Fruit fly (Drosophila melanogaster): Measurements from ENCODE around the gene Sras.

Gene Sras

DNA sequence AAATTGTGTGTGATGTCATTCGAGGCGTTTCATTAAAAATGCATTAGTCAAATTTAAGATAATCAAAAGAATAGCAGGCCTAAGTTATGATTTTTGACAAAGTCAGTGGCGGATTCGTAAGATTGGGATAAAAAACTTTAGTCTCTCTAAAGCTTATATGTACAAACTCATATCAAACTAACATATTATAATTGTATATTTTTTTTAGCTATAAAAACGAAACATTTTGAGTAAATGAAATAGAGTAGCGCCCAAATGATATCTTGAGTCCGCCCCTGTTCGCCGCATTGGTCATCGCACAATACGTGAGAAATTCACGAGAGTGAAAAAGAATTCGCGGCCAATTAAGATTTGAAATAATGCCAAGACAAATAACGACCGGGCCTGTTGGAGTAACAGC, 9.2 kb upstream of the Sras start (continued):
- TF ChIP-seq Hand (GFP tag; optimal IDR thresholded peaks at IDR 0.05) = no peak
- no peak for TF ChIP-seq so (GFP tag; IDR thresholded peaks at IDR 0.05)
- no peak for TF ChIP-seq CG4707 (GFP tag; optimal IDR thresholded peaks at IDR 0.05)
- TF ChIP-seq sens-2 (GFP tag; IDR thresholded peaks at IDR 0.05) = no peak
- no peak for TF ChIP-seq Ssrp (tag; optimal IDR thresholded peaks at IDR 0.05)
- TF ChIP-seq CG43689 (GFP tag; IDR thresholded peaks at IDR 0.05) = 0 out of 2 replicates have a peak, but pooled peaks have one; percentile 28
- no peak for TF ChIP-seq nerfin-1 (tag; optimal IDR thresholded peaks at IDR 0.05)
- TF ChIP-seq B-H2 (GFP tag; optimal IDR thresholded peaks at IDR 0.05) = no peak
- peak; percentile 59; the same call in 1 of the 2 replicates for TF ChIP-seq cas (GFP tag; IDR thresholded peaks at IDR 0.05)
- no peak for TF ChIP-seq da (GFP tag; optimal IDR thresholded peaks at IDR 0.05)
- TF ChIP-seq CG3163 (GFP tag; optimal IDR thresholded peaks at IDR 0.05) = no peak
- TF ChIP-seq chinmo (GFP tag; IDR thresholded peaks at IDR 0.05; ENCODE audit: partially characterized antibody) = peak; percentile 56; the same call in 1 of the 4 replicates
- no peak for TF ChIP-seq emc (GFP tag; optimal IDR thresholded peaks at IDR 0.05)
- TF ChIP-seq CG11247 (GFP tag; IDR thresholded peaks at IDR 0.05) = peak; percentile 54
- 0 out of 2 replicates have a peak, but pooled peaks have one; percentile 13 for TF ChIP-seq GATAe (GFP tag; conservative IDR thresholded peaks at IDR 0.05)
- TF ChIP-seq CrebB (tag; optimal IDR thresholded peaks at IDR 0.05) = no peak
- no peak for TF ChIP-seq HLHmδ (GFP tag; optimal IDR thresholded peaks at IDR 0.05)
- TF ChIP-seq CG5180 (GFP tag; optimal IDR thresholded peaks at IDR 0.05) = no peak
- TF ChIP-seq eyg (GFP tag; optimal IDR thresholded peaks at IDR 0.05) = no peak
- no peak for TF ChIP-seq Bgb (GFP tag; IDR thresholded peaks at IDR 0.05; ENCODE audit: partially characterized antibody)
- TF ChIP-seq CG30431 (GFP tag; optimal IDR thresholded peaks at IDR 0.05) = peak; percentile 2
- TF ChIP-seq CG18619 (GFP tag; optimal IDR thresholded peaks at IDR 0.05) = peak; percentile 19
- TF ChIP-seq BtbVII (GFP tag; optimal IDR thresholded peaks at IDR 0.05) = peak; percentile 3
- TF ChIP-seq Bdp1 (GFP tag; optimal IDR thresholded peaks at IDR 0.05) = no peak
- peak; percentile 32 for TF ChIP-seq phol (tag; optimal IDR thresholded peaks at IDR 0.05)
- no peak for TF ChIP-seq Ets65A (GFP tag)
- TF ChIP-seq sisA (GFP tag; IDR thresholded peaks at IDR 0.05) = no peak; the same call in 1 of the 2 replicates
- TF ChIP-seq bab2 (GFP tag; optimal IDR thresholded peaks at IDR 0.05) = no peak
- TF ChIP-seq CG10267 (tag; optimal IDR thresholded peaks at IDR 0.05) = peak; percentile 31
- TF ChIP-seq Nf-YA (GFP tag; IDR thresholded peaks at IDR 0.05) = no peak
- TF ChIP-seq exex (tag; optimal IDR thresholded peaks at IDR 0.05) = no peak
- no peak; the same call in 1 of the 2 replicates for TF ChIP-seq Drgx (GFP tag; IDR thresholded peaks at IDR 0.05)
- TF ChIP-seq oc (tag; optimal IDR thresholded peaks at IDR 0.05) = no peak
- TF ChIP-seq Poxn (GFP tag; IDR thresholded peaks at IDR 0.05) = no peak
- TF ChIP-seq Dip2 (GFP tag; IDR thresholded peaks at IDR 0.05) = no peak
- peak; percentile 51 for TF ChIP-seq fd96Cb (tag; optimal IDR thresholded peaks at IDR 0.05)
- TF ChIP-seq CG8359 (GFP tag; optimal IDR thresholded peaks at IDR 0.05; ENCODE audit: borderline replicate concordance) = no peak
- TF ChIP-seq CG3065 (GFP tag; optimal IDR thresholded peaks at IDR 0.05) = no peak
- TF ChIP-seq CG9727 (GFP tag; optimal IDR thresholded peaks at IDR 0.05) = no peak
- TF ChIP-seq nom (GFP tag; optimal IDR thresholded peaks at IDR 0.05) = no peak
- no peak for TF ChIP-seq psq (GFP tag; optimal IDR thresholded peaks at IDR 0.05)
- TF ChIP-seq vnd (GFP tag; IDR thresholded peaks at IDR 0.05; ENCODE audit: partially characterized antibody) = no peak
- TF ChIP-seq luna (GFP tag; optimal IDR thresholded peaks at IDR 0.05) = no peak
- TF ChIP-seq Neu2 (GFP tag; optimal IDR thresholded peaks at IDR 0.05; ENCODE audit: borderline replicate concordance) = no peak
- TF ChIP-seq CG16813 (GFP tag; IDR thresholded peaks at IDR 0.05; ENCODE audit: partially characterized antibody) = no peak
- no peak for TF ChIP-seq sima (GFP tag; optimal IDR thresholded peaks at IDR 0.05)
- TF ChIP-seq al (GFP tag; IDR thresholded peaks at IDR 0.05) = peak; percentile 82
- TF ChIP-seq CG30020 (tag; optimal IDR thresholded peaks at IDR 0.05) = no peak
- TF ChIP-seq row (GFP tag; IDR thresholded peaks at IDR 0.05) = peak; percentile 73
- peak; percentile 46 for TF ChIP-seq Chrac-16 (GFP tag; optimal IDR thresholded peaks at IDR 0.05)
- peak; percentile 36 for TF ChIP-seq CG12659 (GFP tag; optimal IDR thresholded peaks at IDR 0.05)
